Worm (Caenorhabditis elegans) whole organism, L4/young adult: ENCODE results near the gene C35D10.7.

Experiments
- W03F9.2 ChIP-seq: fragments of 150-350 bp; optimal IDR thresholded peaks from 2 replicates; lab custom pipeline; 2014; ENCODE audit warnings: missing biosample characterization, missing genetic modification characterization
- dao-5 ChIP-seq: sonication (generic microtip); optimal IDR thresholded peaks from 2 replicates; lab custom pipeline; 2016; ENCODE audit warnings: missing genotype, missing genetic modification characterization, moderate library complexity, missing compliant biosample characterization
- him-1 ChIP-seq: sonication (generic microtip); optimal IDR thresholded peaks from 2 replicates; lab custom pipeline; 2016; ENCODE audit warnings: missing genotype, missing genetic modification reagents, missing genetic modification characterization, missing compliant biosample characterization

DNA sequence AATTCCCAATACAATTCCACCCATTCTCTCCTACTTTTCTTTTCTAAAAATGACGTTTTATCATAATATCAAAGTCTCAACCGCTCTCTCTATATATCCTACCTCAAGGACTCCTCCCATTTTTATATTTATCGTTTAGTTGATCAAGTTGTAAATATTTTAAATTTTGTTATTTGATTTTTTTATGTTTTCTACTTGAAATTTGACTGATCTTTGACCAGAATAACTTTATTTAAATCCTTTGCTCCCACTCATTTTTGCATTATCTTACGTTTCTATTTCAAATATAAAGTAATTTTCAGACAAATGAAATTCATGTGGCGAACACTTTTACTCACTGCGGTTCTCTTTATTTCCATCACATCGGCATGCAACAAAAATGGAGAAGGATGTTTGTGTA is 18.6 kb upstream of the C35D10.7 start, which contains the start of the genes acbp-7 and F26A1.19:
- TF ChIP-seq him-1 (tag; lab: Kevin White, UChicago) (no peak), W03F9.2 (tag; lab: Kevin White, UChicago) (no peak), dao-5 (tag; lab: Kevin White, UChicago) (no peak)
